Fruit fly (Drosophila melanogaster) whole organism, embryonic: ENCODE measurements around the gene CG46467.

Experiments
- CG1024 ChIP-seq: fragments of 200-800 bp; sonication (Bioruptor generic); IDR thresholded peaks from 2 replicates; pipeline ENCODE4 v1.3.6; 2022; ENCODE audit warnings: missing biosample characterization, missing genetic modification characterization
- CG10274 ChIP-seq: fragments of 200-800 bp; sonication (Bioruptor generic); optimal IDR thresholded peaks from 3 replicates; lab custom pipeline; 2017; ENCODE audit warnings: missing biosample characterization, mild to moderate bottlenecking, missing genetic modification characterization
- CG10979 ChIP-seq: fragments of 200-800 bp; sonication (Bioruptor generic); optimal IDR thresholded peaks from 2 replicates; lab custom pipeline; 2018; ENCODE audit warnings: missing biosample characterization, mild to moderate bottlenecking, missing genetic modification characterization, moderate library complexity
- CG12744 ChIP-seq: fragments of 200-800 bp; sonication (Bioruptor generic); optimal IDR thresholded peaks from 2 replicates; lab custom pipeline; 2016; ENCODE audit warnings: missing biosample characterization, missing genetic modification characterization
- CG14050 ChIP-seq: fragments of 200-800 bp; sonication (Bioruptor generic); IDR thresholded peaks from 3 replicates; pipeline ENCODE4 v1.3.6; 2022; ENCODE audit warnings: missing biosample characterization, missing genetic modification characterization
- CG14710 ChIP-seq: fragments of 200-800 bp; sonication (Bioruptor generic); optimal IDR thresholded peaks from 3 replicates; lab custom pipeline; 2019; ENCODE audit warnings: missing biosample characterization, mild to moderate bottlenecking, missing genetic modification characterization, moderate library complexity
- CG15269 ChIP-seq: fragments of 200-800 bp; sonication (Bioruptor generic); optimal IDR thresholded peaks from 2 replicates; lab custom pipeline; 2018; ENCODE audit warnings: missing biosample characterization, mild to moderate bottlenecking, missing genetic modification characterization, moderate library complexity
- CG17612 ChIP-seq: fragments of 200-800 bp; sonication (Bioruptor generic); IDR thresholded peaks from 2 replicates; pipeline ENCODE4 v1.3.6; 2022; ENCODE audit warnings: missing biosample characterization, missing genetic modification characterization
- CG30020 ChIP-seq: fragments of 200-800 bp; optimal IDR thresholded peaks from 2 replicates; lab custom pipeline; 2019; ENCODE audit warnings: missing biosample characterization, mild to moderate bottlenecking, missing genetic modification characterization, moderate library complexity
- CG32532 ChIP-seq: fragments of 200-800 bp; sonication (Bioruptor generic); IDR thresholded peaks from 2 replicates; pipeline ENCODE4 v1.3.6; 2022; ENCODE audit warnings: missing biosample characterization, missing genetic modification characterization
- CG32767 ChIP-seq: fragments of 200-800 bp; sonication (Bioruptor generic); IDR thresholded peaks from 2 replicates; pipeline ENCODE4 v1.3.6; 2022; ENCODE audit warnings: missing biosample characterization, missing genetic modification characterization
- CG32772 ChIP-seq: fragments of 200-800 bp; sonication (Bioruptor generic); IDR thresholded peaks from 2 replicates; pipeline ENCODE4 v1.3.6; 2022; ENCODE audit warnings: missing biosample characterization, missing genetic modification characterization
- CG33213 ChIP-seq: fragments of 200-800 bp; sonication (Bioruptor generic); optimal IDR thresholded peaks from 3 replicates; lab custom pipeline; 2016; ENCODE audit warnings: missing biosample characterization, missing genetic modification characterization
- CG4820 ChIP-seq: fragments of 200-800 bp; sonication (Bioruptor generic); optimal IDR thresholded peaks from 3 replicates; lab custom pipeline; 2016; ENCODE audit warnings: missing biosample characterization, missing genetic modification characterization
- CG6654 ChIP-seq: fragments of 200-800 bp; sonication (Bioruptor generic); optimal IDR thresholded peaks from 2 replicates; lab custom pipeline; 2017; ENCODE audit warnings: missing biosample characterization, mild to moderate bottlenecking, missing genetic modification characterization
- CG7372 ChIP-seq: fragments of 200-800 bp; sonication (Bioruptor generic); IDR thresholded peaks from 2 replicates; pipeline ENCODE4 v1.3.6; 2022; ENCODE audit warnings: missing biosample characterization, missing genetic modification characterization
- CG7928 ChIP-seq: fragments of 200-800 bp; sonication (Bioruptor generic); optimal IDR thresholded peaks from 2 replicates; lab custom pipeline; 2017; ENCODE audit warnings: missing biosample characterization, mild to moderate bottlenecking, missing genetic modification characterization
- CG8765 ChIP-seq: fragments of 200-800 bp; sonication (Bioruptor generic); IDR thresholded peaks from 2 replicates; pipeline ENCODE4 v1.3.6; 2022; ENCODE audit warnings: missing biosample characterization, missing genetic modification characterization
- CG9876 ChIP-seq: fragments of 200-800 bp; sonication (Bioruptor generic); optimal IDR thresholded peaks from 2 replicates; lab custom pipeline; 2016; ENCODE audit warnings: missing biosample characterization, missing genetic modification characterization
- Fer2 ChIP-seq: fragments of 200-800 bp; sonication (Bioruptor generic); optimal IDR thresholded peaks from 2 replicates; lab custom pipeline; 2018; ENCODE audit warnings: missing biosample characterization, mild to moderate bottlenecking, missing genetic modification characterization, moderate library complexity
- Jarid2 ChIP-seq: fragments of 200-800 bp; sonication (Bioruptor generic); optimal IDR thresholded peaks from 3 replicates; lab custom pipeline; 2017; ENCODE audit warnings: mild to moderate bottlenecking, missing biosample characterization, missing genetic modification reagents, missing genetic modification characterization
- Lpt ChIP-seq: fragments of >200 bp; optimal IDR thresholded peaks from 2 replicates; lab custom pipeline; 2018; ENCODE audit warnings: missing biosample characterization, missing genetic modification characterization
- Neu2 ChIP-seq: fragments of 200-800 bp; sonication (Bioruptor generic); optimal IDR thresholded peaks from 3 replicates; lab custom pipeline; 2016; ENCODE audit warnings: missing biosample characterization, missing genetic modification characterization, borderline replicate concordance
- Poxn ChIP-seq: fragments of 200-800 bp; sonication (Bioruptor generic); IDR thresholded peaks from 2 replicates; pipeline ENCODE4 v1.3.6; 2022; ENCODE audit warnings: missing biosample characterization, missing genetic modification characterization
- Ravus ChIP-seq: fragments of 200-800 bp; sonication (Bioruptor generic); IDR thresholded peaks from 2 replicates; pipeline ENCODE4 v1.3.6; 2022; ENCODE audit warnings: missing biosample characterization, missing genetic modification characterization
- bowl ChIP-seq: fragments of 200-800 bp; sonication (Bioruptor generic); IDR thresholded peaks from 2 replicates; pipeline ENCODE4 v1.3.6; 2022; ENCODE audit warnings: missing biosample characterization, missing genetic modification characterization
- cato ChIP-seq: fragments of 200-800 bp; sonication (Bioruptor generic); optimal IDR thresholded peaks from 2 replicates; lab custom pipeline; 2016; ENCODE audit warnings: missing biosample characterization, missing genetic modification characterization, borderline replicate concordance
- chinmo ChIP-seq: fragments of 200-800 bp; sonication (Bioruptor generic); IDR thresholded peaks from 4 replicates; pipeline ENCODE4 v1.3.6; 2022; ENCODE audit warnings: missing biosample characterization, missing genetic modification characterization; ENCODE audit not compliant: partially characterized antibody
- crc ChIP-seq: fragments of 200-800 bp; sonication (Bioruptor generic); optimal IDR thresholded peaks from 2 replicates; lab custom pipeline; 2016; ENCODE audit warnings: missing biosample characterization, missing genetic modification characterization
- dan ChIP-seq: fragments of 200-800 bp; sonication (Bioruptor generic); IDR thresholded peaks from 2 replicates; pipeline ENCODE4 v1.3.6; 2022; ENCODE audit warnings: missing biosample characterization, missing genetic modification characterization
- danr ChIP-seq: fragments of 200-800 bp; sonication (Bioruptor generic); IDR thresholded peaks from 2 replicates; pipeline ENCODE4 v1.3.6; 2022; ENCODE audit warnings: missing biosample characterization, missing genetic modification characterization
- dimm ChIP-seq: fragments of 200-800 bp; sonication (Bioruptor generic); IDR thresholded peaks from 2 replicates; pipeline ENCODE4 v1.3.6; 2022; ENCODE audit warnings: missing biosample characterization, missing genetic modification characterization
- en ChIP-seq: fragments of 200-800 bp; sonication (Bioruptor generic); optimal IDR thresholded peaks from 2 replicates; lab custom pipeline; 2016; ENCODE audit warnings: missing biosample characterization, missing genetic modification characterization
- gem ChIP-seq: fragments of 200-800 bp; sonication (Bioruptor generic); optimal IDR thresholded peaks from 2 replicates; lab custom pipeline; 2019; ENCODE audit warnings: missing biosample characterization, mild to moderate bottlenecking, missing genetic modification characterization, moderate library complexity
- gfzf ChIP-seq: fragments of 200-800 bp; sonication (Bioruptor generic); optimal IDR thresholded peaks from 2 replicates; lab custom pipeline; 2016; ENCODE audit warnings: missing biosample characterization, mild to moderate bottlenecking, missing genetic modification characterization, moderate library complexity
- gsb ChIP-seq: fragments of 200-800 bp; sonication (Bioruptor generic); IDR thresholded peaks from 2 replicates; pipeline ENCODE4 v1.3.6; 2022; ENCODE audit warnings: missing biosample characterization, missing genetic modification characterization
- gsb-n ChIP-seq: fragments of 200-800 bp; sonication (Bioruptor generic); optimal IDR thresholded peaks from 3 replicates; lab custom pipeline; 2018; ENCODE audit warnings: missing biosample characterization, mild to moderate bottlenecking, missing genetic modification characterization
- lbe ChIP-seq: fragments of 200-800 bp; sonication (Bioruptor generic); optimal IDR thresholded peaks from 2 replicates; lab custom pipeline; 2016; ENCODE audit warnings: missing biosample characterization, mild to moderate bottlenecking, missing genetic modification characterization
- luna ChIP-seq: fragments of 200-800 bp; sonication (Bioruptor generic); optimal IDR thresholded peaks from 2 replicates; lab custom pipeline; 2016; ENCODE audit warnings: missing biosample characterization, missing genetic modification characterization
- nom ChIP-seq: fragments of 200-800 bp; sonication (Bioruptor generic); optimal IDR thresholded peaks from 2 replicates; lab custom pipeline; 2017; ENCODE audit warnings: missing biosample characterization, missing genetic modification characterization, mild to moderate bottlenecking, moderate library complexity, missing genetic modification reagents
- org-1 ChIP-seq: fragments of 200-800 bp; sonication (Bioruptor generic); optimal IDR thresholded peaks from 2 replicates; lab custom pipeline; 2017; ENCODE audit warnings: missing biosample characterization, missing genetic modification characterization
- prd ChIP-seq, 3 experiments: fragments of >200 bp in 2 of 3; fragments of 200-800 bp in 1 of 3; sonication (Bioruptor generic) in 1 of 3; optimal IDR thresholded peaks in 2 of 3; IDR thresholded peaks in 1 of 3; 2 replicates in 2 of 3; 3 replicates in 1 of 3; pipeline versions ENCODE4 v1.3.6 to Lab custom; 2017 to 2022; ENCODE audit warnings: missing biosample characterization in 1 of 3, missing genetic modification characterization in 1 of 3
- pros ChIP-seq: fragments of 200-800 bp; sonication (Bioruptor generic); optimal IDR thresholded peaks from 3 replicates; lab custom pipeline; 2019; ENCODE audit warnings: missing biosample characterization, mild to moderate bottlenecking, missing genetic modification characterization, moderate library complexity
- psq ChIP-seq: fragments of 200-800 bp; sonication (Bioruptor generic); optimal IDR thresholded peaks from 2 replicates; lab custom pipeline; 2017; ENCODE audit warnings: missing biosample characterization, missing genetic modification characterization
- pzg ChIP-seq: fragments of 200-800 bp; sonication (Bioruptor generic); optimal IDR thresholded peaks from 3 replicates; lab custom pipeline; 2018; ENCODE audit warnings: missing biosample characterization, mild to moderate bottlenecking, missing genetic modification characterization, moderate library complexity
- row ChIP-seq: fragments of 200-800 bp; sonication (Bioruptor generic); IDR thresholded peaks from 3 replicates; pipeline ENCODE4 v1.3.6; 2022; ENCODE audit warnings: missing biosample characterization, missing genetic modification characterization
- sr ChIP-seq: fragments of 200-800 bp; sonication (Bioruptor generic); IDR thresholded peaks from 3 replicates; pipeline ENCODE4 v1.3.6; 2022; ENCODE audit warnings: missing biosample characterization, missing genetic modification characterization
- sug ChIP-seq: fragments of 200-800 bp; optimal IDR thresholded peaks from 2 replicates; lab custom pipeline; 2019; ENCODE audit warnings: missing biosample characterization, mild to moderate bottlenecking, missing genetic modification characterization, moderate library complexity
- twi ChIP-seq: fragments of 200-800 bp; optimal IDR thresholded peaks from 2 replicates; lab custom pipeline; 2019; ENCODE audit warnings: missing biosample characterization, mild to moderate bottlenecking, missing genetic modification characterization, moderate library complexity
- zen ChIP-seq: fragments of 200-800 bp; sonication (Bioruptor generic); optimal IDR thresholded peaks from 3 replicates; lab custom pipeline; 2018; ENCODE audit warnings: missing biosample characterization, mild to moderate bottlenecking, missing genetic modification characterization, moderate library complexity
- zfh1 ChIP-seq: fragments of 200-800 bp; sonication (Bioruptor generic); IDR thresholded peaks from 3 replicates; pipeline ENCODE4 v1.3.6; 2022; ENCODE audit warnings: missing biosample characterization, missing genetic modification characterization

The CG46467 gene

dm6 chr3R:9873753-9874117, 746 bp upstream of the CG46467 start (continued):
- TF ChIP-seq Poxn (GFP tag; lab: Robert Waterston, UW) (0 out of 2 replicates have a peak, but pooled peaks have one; percentile 44), Lpt (GFP tag; lab: Kevin White, UChicago) (no peak), pzg (GFP tag; lab: Kevin White, UChicago) (no peak), sug (tag; lab: Kevin White, UChicago) (no peak), luna (GFP tag; lab: Kevin White, UChicago) (peak; percentile 60), dimm (peak; percentile 43), CG32772 (GFP tag; lab: Robert Waterston, UW) (peak; percentile 74), danr (peak; percentile 76), gsb-n (tag; lab: Kevin White, UChicago) (no peak), CG7928 (GFP tag; lab: Kevin White, UChicago) (peak; percentile 43), CG4820 (peak; percentile 67), CG14710 (peak; percentile 29), Fer2 (tag; lab: Kevin White, UChicago) (no peak), zen (tag; lab: Kevin White, UChicago) (peak; percentile 49), twi (tag; lab: Kevin White, UChicago) (no peak), Ravus (GFP tag; lab: Robert Waterston, UW) (peak; percentile 36; the same call in 1 of the 2 replicates), Neu2 (GFP tag; lab: Kevin White, UChicago) (no peak), gem (tag; lab: Kevin White, UChicago) (peak; percentile 90), crc (GFP tag; lab: Kevin White, UChicago) (peak; percentile 14), cato (GFP tag; lab: Kevin White, UChicago) (peak; percentile 54), CG9876 (GFP tag; lab: Kevin White, UChicago) (peak; percentile 64), CG6654 (GFP tag; lab: Kevin White, UChicago) (peak; percentile 48), dan (no peak), CG10274 (GFP tag; lab: Kevin White, UChicago) (peak; percentile 97), CG7372 (GFP tag; lab: Robert Waterston, UW) (peak; percentile 66; the same call in 1 of the 2 replicates), CG1024 (0 out of 2 replicates have a peak, but pooled peaks have one; percentile 21), gfzf (GFP tag; lab: Kevin White, UChicago) (no peak), CG10979 (peak; percentile 53), CG14050 (GFP tag; lab: Robert Waterston, UW) (peak; percentile 62), en (GFP tag; lab: Kevin White, UChicago) (peak; percentile 50), zfh1 (GFP tag; lab: Robert Waterston, UW) (peak; percentile 45; the same call in 2 of the 3 replicates), CG33213 (peak; percentile 57), bowl (GFP tag; lab: Robert Waterston, UW) (no peak), CG32767 (GFP tag; lab: Robert Waterston, UW) (peak; percentile 57; the same call in 1 of the 2 replicates), CG8765 (GFP tag; lab: Robert Waterston, UW) (0 out of 2 replicates have a peak, but pooled peaks have one; percentile 43), CG30020 (tag; lab: Kevin White, UChicago) (no peak), nom (GFP tag; lab: Kevin White, UChicago) (no peak), chinmo (GFP tag; lab: Robert Waterston, UW) (no peak), CG32532 (peak; percentile 64), lbe (GFP tag; lab: Kevin White, UChicago) (peak; percentile 35), Jarid2 (GFP tag; lab: Kevin White, UChicago) (peak; percentile 47), gsb (GFP tag; lab: Robert Waterston, UW) (0 out of 2 replicates have a peak, but pooled peaks have one; percentile 47), CG15269 (tag; lab: Kevin White, UChicago) (peak; percentile 81), CG17612 (no peak), psq (GFP tag; lab: Kevin White, UChicago) (peak; percentile 49), org-1 (GFP tag; lab: Kevin White, UChicago) (peak; percentile 85), prd (optimal IDR thresholded peaks at IDR 0.05; lab: Kevin White, UChicago) (no peak), prd (GFP tag; IDR thresholded peaks at IDR 0.05; lab: Robert Waterston, UW) (peak; percentile 80), CG12744 (GFP tag; lab: Kevin White, UChicago) (peak; percentile 73), row (GFP tag; lab: Robert Waterston, UW) (peak; percentile 72), sr (GFP tag; lab: Robert Waterston, UW) (no peak; the same call in 2 of the 3 replicates), pros (GFP tag; lab: Kevin White, UChicago) (no peak)
